Worm (Caenorhabditis elegans) whole organism, L3 larva: Measurements from ENCODE around the gene F45E4.5.

Experiments used
- R02D3.7 ChIP-seq: fragments of 150-350 bp; optimal IDR thresholded peaks from 2 replicates; lab custom pipeline; 2014; ENCODE audit warnings: missing biosample characterization, missing genetic modification characterization
- ZK546.5 ChIP-seq: sonication (generic microtip); optimal IDR thresholded peaks from 2 replicates; lab custom pipeline; 2017; ENCODE audit warnings: missing biosample characterization, missing genetic modification characterization
- aly-2 ChIP-seq: fragments of 150-350 bp; optimal IDR thresholded peaks from 2 replicates; lab custom pipeline; 2014; ENCODE audit warnings: missing biosample characterization, missing genetic modification characterization
- ama-1 ChIP-seq: fragments of 150-350 bp; optimal IDR thresholded peaks from 2 replicates; lab custom pipeline; 2018
- ceh-28 ChIP-seq: fragments of 150-350 bp; optimal IDR thresholded peaks from 2 replicates; lab custom pipeline; 2014; ENCODE audit warnings: missing biosample characterization, missing genetic modification reagents, missing genetic modification characterization
- ceh-82 ChIP-seq: fragments of 150-350 bp; optimal IDR thresholded peaks from 2 replicates; lab custom pipeline; 2014; ENCODE audit warnings: missing biosample characterization, missing genetic modification characterization
- ceh-9 ChIP-seq: sonication (generic microtip); optimal IDR thresholded peaks from 2 replicates; lab custom pipeline; 2018; ENCODE audit warnings: missing biosample characterization, missing genetic modification characterization
- daf-12 ChIP-seq: fragments of 150-350 bp; optimal IDR thresholded peaks from 2 replicates; lab custom pipeline; 2014; ENCODE audit warnings: missing biosample characterization, missing genetic modification reagents, missing genetic modification characterization
- egl-27 ChIP-seq: sonication (generic microtip); optimal IDR thresholded peaks from 4 replicates; lab custom pipeline; 2017; ENCODE audit warnings: missing biosample characterization, missing genetic modification reagents, missing genetic modification characterization
- egl-5 ChIP-seq: fragments of 150-350 bp; optimal IDR thresholded peaks from 2 replicates; lab custom pipeline; 2017; ENCODE audit warnings: missing biosample characterization, missing genetic modification reagents, missing genetic modification characterization, inconsistent platforms
- elt-1 ChIP-seq: fragments of 150-350 bp; optimal IDR thresholded peaks from 2 replicates; lab custom pipeline; 2014; ENCODE audit warnings: missing biosample characterization, missing genetic modification characterization
- elt-2 ChIP-seq: sonication (generic microtip); optimal IDR thresholded peaks from 2 replicates; lab custom pipeline; 2016; ENCODE audit warnings: missing genetic modification reagents, mild to moderate bottlenecking, missing genetic modification characterization, missing compliant biosample characterization
- elt-3 ChIP-seq, 3 experiments: fragments of 150-350 bp in 1 of 3; sonication (generic microtip) in 2 of 3; optimal IDR thresholded peaks; 2 replicates in 2 of 3; 4 replicates in 1 of 3; lab custom pipeline; 2014 to 2017; ENCODE audit warnings: missing biosample characterization in 3 of 3, missing genetic modification characterization in 3 of 3
- fkh-10 ChIP-seq: sonication (generic microtip); optimal IDR thresholded peaks from 2 replicates; lab custom pipeline; 2017; ENCODE audit warnings: missing biosample characterization, missing genetic modification reagents, missing genetic modification characterization
- fkh-2 ChIP-seq: fragments of 150-350 bp; optimal IDR thresholded peaks from 2 replicates; lab custom pipeline; 2014; ENCODE audit warnings: missing biosample characterization, missing genetic modification reagents, missing genetic modification characterization
- fos-1 ChIP-seq: fragments of 150-350 bp; optimal IDR thresholded peaks from 2 replicates; lab custom pipeline; 2014; ENCODE audit warnings: missing biosample characterization, missing genetic modification characterization
- hmg-11 ChIP-seq: sonication (generic microtip); optimal IDR thresholded peaks from 2 replicates; lab custom pipeline; 2016; ENCODE audit warnings: missing genetic modification characterization, missing compliant biosample characterization
- jun-1 ChIP-seq: fragments of 150-350 bp; optimal IDR thresholded peaks from 2 replicates; lab custom pipeline; 2014; ENCODE audit warnings: missing biosample characterization, missing genetic modification reagents, missing genetic modification characterization
- lin-15B ChIP-seq: fragments of 150-350 bp; optimal IDR thresholded peaks from 2 replicates; lab custom pipeline; 2014; ENCODE audit warnings: missing biosample characterization, missing genetic modification characterization
- lin-39 ChIP-seq: fragments of 150-350 bp; optimal IDR thresholded peaks from 2 replicates; lab custom pipeline; 2018; ENCODE audit warnings: missing biosample characterization, missing genetic modification reagents, missing genetic modification characterization
- lsy-12 ChIP-seq: sonication (generic microtip); optimal IDR thresholded peaks from 2 replicates; lab custom pipeline; 2016; ENCODE audit warnings: mild to moderate bottlenecking, missing genetic modification characterization, missing compliant biosample characterization
- mdl-1 ChIP-seq: fragments of 150-350 bp; optimal IDR thresholded peaks from 2 replicates; lab custom pipeline; 2014; ENCODE audit warnings: missing biosample characterization, missing genetic modification characterization
- nfya-1 ChIP-seq: sonication (generic microtip); optimal IDR thresholded peaks from 2 replicates; lab custom pipeline; 2017; ENCODE audit warnings: missing genetic modification characterization, mild to moderate bottlenecking, missing compliant biosample characterization, antibody characterized with exemption, moderate library complexity; ENCODE audit not compliant: insufficient read depth
- nhr-12 ChIP-seq: fragments of 150-350 bp; optimal IDR thresholded peaks from 2 replicates; lab custom pipeline; 2014; ENCODE audit warnings: missing biosample characterization, missing genetic modification characterization
- nhr-23 ChIP-seq: fragments of 150-350 bp; optimal IDR thresholded peaks from 2 replicates; lab custom pipeline; 2014; ENCODE audit warnings: missing biosample characterization, missing genetic modification reagents, missing genetic modification characterization
- nhr-237 ChIP-seq: fragments of 150-350 bp; optimal IDR thresholded peaks from 2 replicates; lab custom pipeline; 2014; ENCODE audit warnings: missing biosample characterization, missing genetic modification characterization
- nhr-25 ChIP-seq: sonication (generic microtip); optimal IDR thresholded peaks from 2 replicates; lab custom pipeline; 2017; ENCODE audit warnings: missing biosample characterization, missing genetic modification characterization
- nhr-28 ChIP-seq: fragments of 150-350 bp; optimal IDR thresholded peaks from 2 replicates; lab custom pipeline; 2014; ENCODE audit warnings: missing biosample characterization, missing genetic modification characterization
- nhr-43 ChIP-seq: sonication (generic microtip); optimal IDR thresholded peaks from 2 replicates; lab custom pipeline; 2016; ENCODE audit warnings: mild to moderate bottlenecking, missing genetic modification characterization, missing compliant biosample characterization; ENCODE audit not compliant: poor library complexity, severe bottlenecking
- nhr-67 ChIP-seq: fragments of 150-350 bp; optimal IDR thresholded peaks from 2 replicates; lab custom pipeline; 2014; ENCODE audit warnings: missing biosample characterization, missing genetic modification characterization
- nhr-76 ChIP-seq: fragments of 150-350 bp; sonication (generic microtip); optimal IDR thresholded peaks from 5 replicates; lab custom pipeline; 2014; ENCODE audit warnings: missing biosample characterization, missing genetic modification characterization
- nhr-77 ChIP-seq: fragments of 150-350 bp; optimal IDR thresholded peaks from 2 replicates; lab custom pipeline; 2014; ENCODE audit warnings: missing biosample characterization, missing genetic modification characterization
- pha-4 ChIP-seq: fragments of 150-350 bp; optimal IDR thresholded peaks from 2 replicates; lab custom pipeline; 2014; ENCODE audit warnings: missing biosample characterization, missing genetic modification reagents, missing genetic modification characterization
- sea-2 ChIP-seq: fragments of 150-350 bp; sonication (generic microtip); optimal IDR thresholded peaks from 4 replicates; lab custom pipeline; 2014; ENCODE audit warnings: missing biosample characterization, missing genetic modification reagents, missing genetic modification characterization
- skn-1 ChIP-seq: fragments of 150-350 bp; optimal IDR thresholded peaks from 2 replicates; lab custom pipeline; 2014; ENCODE audit warnings: missing biosample characterization, missing genetic modification characterization
- snpc-4 ChIP-seq: fragments of 150-350 bp; optimal IDR thresholded peaks from 2 replicates; lab custom pipeline; 2014; ENCODE audit warnings: missing biosample characterization, missing genetic modification characterization
- unc-39 ChIP-seq: sonication (generic microtip); optimal IDR thresholded peaks from 4 replicates; lab custom pipeline; 2017; ENCODE audit warnings: missing biosample characterization, missing genetic modification characterization
- unc-62 ChIP-seq: fragments of 150-350 bp; sonication (generic microtip); optimal IDR thresholded peaks from 4 replicates; lab custom pipeline; 2014; ENCODE audit warnings: missing biosample characterization, missing genetic modification reagents, missing genetic modification characterization
- zag-1 ChIP-seq: fragments of 150-350 bp; optimal IDR thresholded peaks from 2 replicates; lab custom pipeline; 2014; ENCODE audit warnings: missing biosample characterization, missing genetic modification characterization
- ztf-11 ChIP-seq: fragments of 150-350 bp; optimal IDR thresholded peaks from 2 replicates; lab custom pipeline; 2014; ENCODE audit warnings: missing biosample characterization, missing genetic modification characterization

The F45E4.5 gene

ce11 chrIV:7608111-7608510 lies 20.7 kb downstream of the F45E4.5 start:
- TF ChIP-seq nhr-25 (tag; lab: Kevin White, UChicago): no peak
- no peak for TF ChIP-seq elt-1
- TF ChIP-seq sea-2: no peak
- no peak for TF ChIP-seq lin-15B
- TF ChIP-seq jun-1 (tag; lab: Kevin White, UChicago): no peak
- no peak for TF ChIP-seq nhr-23 (tag; lab: Kevin White, UChicago)
- no peak for TF ChIP-seq elt-3 (tag; optimal IDR thresholded peaks at IDR 0.05; lab: Kevin White, UChicago)

ce11 chrIV:7605413-7605812 lies 23.4 kb downstream of the F45E4.5 start:
- TF ChIP-seq ztf-11 (tag; lab: Kevin White, UChicago): no peak
- TF ChIP-seq ceh-82: no peak
- TF ChIP-seq nhr-77 (tag; lab: Kevin White, UChicago): no peak
- no peak for TF ChIP-seq lin-39 (tag; lab: Kevin White, UChicago)
- no peak for TF ChIP-seq elt-2 (tag; lab: Kevin White, UChicago)
- TF ChIP-seq zag-1: no peak
- no peak for TF ChIP-seq ceh-28 (tag; lab: Kevin White, UChicago)
- no peak for TF ChIP-seq R02D3.7 (tag; lab: Kevin White, UChicago)
- TF ChIP-seq fkh-2 (tag; lab: Kevin White, UChicago): no peak

ce11 chrIV:7588631-7589030 lies 40.2 kb downstream of the F45E4.5 start, which contains the start of gene cla-1:
cla-1 (plus strand) TSS chrIV:7588931.
- TF ChIP-seq ztf-11 (tag; lab: Kevin White, UChicago): no peak

- TF ChIP-seq nhr-77 (tag; lab: Kevin White, UChicago) (no peak), aly-2 (tag; lab: Kevin White, UChicago) (no peak), ceh-9 (no peak), fkh-10 (peak; percentile 42)
Observed at ce11 chrIV:7586972-7587371, 41.9 kb downstream of the F45E4.5 start.

- no peak for TF ChIP-seq ceh-82
- TF ChIP-seq nfya-1: peak; percentile 51
- no peak for TF ChIP-seq elt-3 (tag; optimal IDR thresholded peaks at IDR 0.05; lab: Kevin White, UChicago)
- peak; percentile 84 for TF ChIP-seq lin-39 (tag; lab: Kevin White, UChicago)
- TF ChIP-seq hmg-11 (tag; lab: Kevin White, UChicago): peak; percentile 42
- no peak for TF ChIP-seq elt-1
- no peak for TF ChIP-seq nhr-43 (tag; lab: Kevin White, UChicago)
- peak; percentile 11 for TF ChIP-seq snpc-4
- TF ChIP-seq lsy-12 (tag; lab: Kevin White, UChicago): no peak
Observed at ce11 chrIV:7585273-7585882, 43.5 kb downstream of the F45E4.5 start.

- TF ChIP-seq pha-4: peak; percentile 88
- no peak for TF ChIP-seq nhr-12 (tag; lab: Kevin White, UChicago)
- no peak for TF ChIP-seq ama-1 (lab: Kevin White, UChicago)
- TF ChIP-seq nhr-43 (tag; lab: Kevin White, UChicago): no peak
- no peak for TF ChIP-seq unc-39 (tag; lab: Kevin White, UChicago)
- TF ChIP-seq skn-1 (tag; lab: Kevin White, UChicago): no peak
- peak; percentile 27 for TF ChIP-seq lsy-12 (tag; lab: Kevin White, UChicago)
- no peak for TF ChIP-seq fos-1 (tag; lab: Kevin White, UChicago)
- peak; percentile 13 for TF ChIP-seq R02D3.7 (tag; lab: Kevin White, UChicago)
- TF ChIP-seq nhr-23 (tag; lab: Kevin White, UChicago): peak; percentile 74
- no peak for TF ChIP-seq unc-62 (GFP tag; lab: Kevin White, UChicago)
- TF ChIP-seq egl-5 (tag; lab: Kevin White, UChicago): peak; percentile 83
- TF ChIP-seq ceh-28 (tag; lab: Kevin White, UChicago): peak; percentile 43
- peak; percentile 88 for TF ChIP-seq lin-39 (tag; lab: Kevin White, UChicago)
- TF ChIP-seq fkh-2 (tag; lab: Kevin White, UChicago): no peak
- peak; percentile 93 for TF ChIP-seq lin-15B
- peak; percentile 66 for TF ChIP-seq snpc-4
- no peak for TF ChIP-seq sea-2
- no peak for TF ChIP-seq mdl-1
- TF ChIP-seq nhr-237: no peak
- TF ChIP-seq hmg-11 (tag; lab: Kevin White, UChicago): peak; percentile 85
- TF ChIP-seq aly-2 (tag; lab: Kevin White, UChicago): no peak
- TF ChIP-seq nhr-67 (tag; lab: Kevin White, UChicago): no peak
- no peak for TF ChIP-seq nhr-28 (tag; lab: Kevin White, UChicago)
- no peak for TF ChIP-seq ceh-82
- peak; percentile 51 for TF ChIP-seq jun-1 (tag; lab: Kevin White, UChicago)
- no peak for TF ChIP-seq ZK546.5 (tag; lab: Kevin White, UChicago)
- peak; percentile 19 for TF ChIP-seq egl-27
- no peak for TF ChIP-seq daf-12 (tag; lab: Kevin White, UChicago)
- no peak for TF ChIP-seq nhr-76 (tag; lab: Kevin White, UChicago)
- TF ChIP-seq elt-1: no peak
Observed at ce11 chrIV:7580062-7580614, 48.7 kb downstream of the F45E4.5 start, which contains the start of the genes cec-5 and nol-10. cec-5 (minus strand) TSS chrIV:7580112. nol-10 (plus strand) TSS chrIV:7580597.
